Fruit fly (Drosophila melanogaster): ENCODE data around the gene CG34164.

CG34164 gene

dm6 chr2L:12055837-12056388 lies at the start of gene CG34164, which contains the start of the genes JhI-21 and RpL7-like (continued):
- TF ChIP-seq CG31441 (GFP tag; IDR thresholded peaks at IDR 0.05), result no peak; the same call in 1 of the 2 replicates
- TF ChIP-seq hb (GFP tag; IDR thresholded peaks at IDR 0.05; ENCODE audit: partially characterized antibody), result no peak
- peak; percentile 21 for TF ChIP-seq CG18262 (tag; optimal IDR thresholded peaks at IDR 0.05)
- TF ChIP-seq abd-A (tag; optimal IDR thresholded peaks at IDR 0.05), result no peak
- TF ChIP-seq CG34224 (GFP tag; IDR thresholded peaks at IDR 0.05; ENCODE audit: partially characterized antibody), result peak; percentile 65; the same call in 1 of the 3 replicates
- TF ChIP-seq br (optimal IDR thresholded peaks at IDR 0.05), result no peak
- TF ChIP-seq CG1602 (GFP tag; optimal IDR thresholded peaks at IDR 0.05), result no peak
- TF ChIP-seq tup (GFP tag; optimal IDR thresholded peaks at IDR 0.05), result no peak
- TF ChIP-seq CG6689 (GFP tag; IDR thresholded peaks at IDR 0.05), result no peak
- TF ChIP-seq jigr1 (GFP tag; IDR thresholded peaks at IDR 0.05), result no peak
- TF ChIP-seq CG2712 (tag; optimal IDR thresholded peaks at IDR 0.05), result peak; percentile 14
- TF ChIP-seq slou (GFP tag; optimal IDR thresholded peaks at IDR 0.05), result no peak
- no peak for TF ChIP-seq CG3847 (GFP tag; IDR thresholded peaks at IDR 0.05)
- TF ChIP-seq sisA (GFP tag; IDR thresholded peaks at IDR 0.05), result no peak
- TF ChIP-seq CG8924 (tag; optimal IDR thresholded peaks at IDR 0.05), result peak; percentile 35
- peak; percentile 19; the same call in 1 of the 2 replicates for TF ChIP-seq E2f1 (GFP tag; IDR thresholded peaks at IDR 0.05)
- peak; percentile 93 for TF ChIP-seq CG2116 (GFP tag; optimal IDR thresholded peaks at IDR 0.05)
- TF ChIP-seq CG17912 (GFP tag; optimal IDR thresholded peaks at IDR 0.05), result no peak
- peak; percentile 56; the same call in 2 of the 3 replicates for TF ChIP-seq CG16813 (GFP tag; IDR thresholded peaks at IDR 0.05; ENCODE audit: partially characterized antibody)
- no peak for TF ChIP-seq cad (GFP tag; optimal IDR thresholded peaks at IDR 0.05)
- peak; percentile 96 to 99 for TF ChIP-seq Trl (optimal IDR thresholded peaks at IDR 0.05)
- TF ChIP-seq Trl (GFP tag; optimal IDR thresholded peaks at IDR 0.05), result peak; percentile 62
- TF ChIP-seq Optix (GFP tag; IDR thresholded peaks at IDR 0.05), result no peak
- TF ChIP-seq CG7357 (GFP tag; IDR thresholded peaks at IDR 0.05), result no peak
- no peak for TF ChIP-seq Aef1 (GFP tag; IDR thresholded peaks at IDR 0.05)
- TF ChIP-seq sr (GFP tag; IDR thresholded peaks at IDR 0.05), result no peak
- TF ChIP-seq CG16863 (GFP tag; optimal IDR thresholded peaks at IDR 0.05), result no peak
- TF ChIP-seq CG2199 (GFP tag; IDR thresholded peaks at IDR 0.05), result peak; percentile 66; the same call in 1 of the 3 replicates
- no peak for TF ChIP-seq CoRest (tag; optimal IDR thresholded peaks at IDR 0.05)
- TF ChIP-seq pum (GFP tag; optimal IDR thresholded peaks at IDR 0.05), result no peak
- peak; percentile 98 for TF ChIP-seq Dp (GFP tag; optimal IDR thresholded peaks at IDR 0.05)
- TF ChIP-seq HLH4C (GFP tag; IDR thresholded peaks at IDR 0.05; ENCODE audit: partially characterized antibody), result peak; percentile 61; the same call in 2 of the 3 replicates
- no peak for TF ChIP-seq ind (GFP tag; optimal IDR thresholded peaks at IDR 0.05)
- TF ChIP-seq CG34422 (GFP tag; IDR thresholded peaks at IDR 0.05), result peak; percentile 78; the same call in 2 of the 3 replicates
- TF ChIP-seq z (GFP tag; IDR thresholded peaks at IDR 0.05), result peak; percentile 73; the same call in 2 of the 3 replicates
- no peak for TF ChIP-seq CG1647 (GFP tag; optimal IDR thresholded peaks at IDR 0.05)
- TF ChIP-seq Myb (GFP tag; optimal IDR thresholded peaks at IDR 0.05), result no peak
- TF ChIP-seq BtbVII (GFP tag; optimal IDR thresholded peaks at IDR 0.05), result no peak
- TF ChIP-seq Spps (tag; optimal IDR thresholded peaks at IDR 0.05), result no peak
- TF ChIP-seq Usf (GFP tag; optimal IDR thresholded peaks at IDR 0.05), result no peak
- no peak for TF ChIP-seq Mes4 (GFP tag; optimal IDR thresholded peaks at IDR 0.05)
- TF ChIP-seq Poxn (GFP tag; IDR thresholded peaks at IDR 0.05), result no peak
- peak; percentile 31; the same call in 1 of the 2 replicates for TF ChIP-seq ato (GFP tag; IDR thresholded peaks at IDR 0.05; ENCODE audit: partially characterized antibody)
- TF ChIP-seq nerfin-1 (tag; optimal IDR thresholded peaks at IDR 0.05), result peak; percentile 98
- TF ChIP-seq mld (GFP tag; IDR thresholded peaks at IDR 0.05; ENCODE audit: partially characterized antibody), result no peak
- peak; percentile 30; the same call in 1 of the 3 replicates for TF ChIP-seq zfh1 (GFP tag; IDR thresholded peaks at IDR 0.05)
- TF ChIP-seq CG33557 (GFP tag; optimal IDR thresholded peaks at IDR 0.05), result no peak
- no peak for TF ChIP-seq salm (tag; optimal IDR thresholded peaks at IDR 0.05)
- TF ChIP-seq gfzf (GFP tag; optimal IDR thresholded peaks at IDR 0.05), result peak; percentile 23
- no peak for TF ChIP-seq Taf1 (GFP tag; IDR thresholded peaks at IDR 0.05)
- peak; percentile 31; the same call in 1 of the 2 replicates for TF ChIP-seq seq (GFP tag; IDR thresholded peaks at IDR 0.05)
